Fruit fly (Drosophila melanogaster) whole organism, adult: ENCODE data around the gene U4-U6-60K.

ENCODE experiments used
- CG12768 ChIP-seq: fragments of 200-800 bp; sonication (Bioruptor generic); optimal IDR thresholded peaks from 2 replicates; lab custom pipeline; 2017; ENCODE audit warnings: missing biosample characterization, missing genetic modification characterization, mild to moderate bottlenecking, moderate library complexity, missing genetic modification reagents
- CG14711 ChIP-seq: fragments of 200-800 bp; sonication (Bioruptor generic); optimal IDR thresholded peaks from 2 replicates; lab custom pipeline; 2018; ENCODE audit warnings: missing biosample characterization, mild to moderate bottlenecking, missing genetic modification characterization, moderate library complexity
- CG1620 ChIP-seq: fragments of 200-800 bp; sonication (Bioruptor generic); optimal IDR thresholded peaks from 2 replicates; lab custom pipeline; 2016; ENCODE audit warnings: missing biosample characterization, missing genetic modification characterization
- CG5204 ChIP-seq: fragments of 200-800 bp; sonication (Bioruptor generic); optimal IDR thresholded peaks from 2 replicates; lab custom pipeline; 2016; ENCODE audit warnings: missing biosample characterization, missing genetic modification characterization
- CG7045 ChIP-seq: fragments of 200-800 bp; sonication (Bioruptor generic); optimal IDR thresholded peaks from 2 replicates; lab custom pipeline; 2017; ENCODE audit warnings: missing biosample characterization, mild to moderate bottlenecking, missing genetic modification characterization
- CG7101 ChIP-seq: fragments of 200-800 bp; sonication (Bioruptor generic); optimal IDR thresholded peaks from 2 replicates; lab custom pipeline; 2018; ENCODE audit warnings: missing biosample characterization, mild to moderate bottlenecking, missing genetic modification characterization, moderate library complexity
- Clk ChIP-seq: fragments of 200-800 bp; sonication (Bioruptor generic); optimal IDR thresholded peaks from 2 replicates; lab custom pipeline; 2017; ENCODE audit warnings: missing biosample characterization, missing genetic modification characterization
- Crg-1 ChIP-seq: fragments of 200-800 bp; sonication (Bioruptor generic); optimal IDR thresholded peaks from 2 replicates; lab custom pipeline; 2016; ENCODE audit warnings: missing biosample characterization, missing genetic modification characterization
- cnc ChIP-seq, 2 experiments: fragments of >200 bp; optimal IDR thresholded peaks; 2 replicates each; lab custom pipeline; 2017
- ovo ChIP-seq: fragments of 200-800 bp; sonication (Bioruptor generic); optimal IDR thresholded peaks from 2 replicates; lab custom pipeline; 2016; ENCODE audit warnings: missing biosample characterization, missing genetic modification characterization
- pad ChIP-seq: fragments of 200-800 bp; sonication (Bioruptor generic); optimal IDR thresholded peaks from 3 replicates; lab custom pipeline; 2017; ENCODE audit warnings: missing biosample characterization, missing genetic modification characterization, mild to moderate bottlenecking, moderate library complexity, missing genetic modification reagents
- tj ChIP-seq: fragments of 200-800 bp; sonication (Bioruptor generic); optimal IDR thresholded peaks from 3 replicates; lab custom pipeline; 2017; ENCODE audit warnings: missing biosample characterization, mild to moderate bottlenecking, missing genetic modification characterization, moderate library complexity

- TF ChIP-seq CG12768 (GFP tag; lab: Kevin White, UChicago): no peak
- TF ChIP-seq pad: no peak
- no peak for TF ChIP-seq CG7101 (tag; lab: Kevin White, UChicago)
- no peak for TF ChIP-seq tj (GFP tag; lab: Kevin White, UChicago)
- TF ChIP-seq CG5204: no peak
- no peak for TF ChIP-seq Clk (GFP tag; lab: Kevin White, UChicago)
- TF ChIP-seq cnc (optimal IDR thresholded peaks at IDR 0.05; lab: Kevin White, UChicago): no peak
- no peak for TF ChIP-seq ovo (GFP tag; lab: Kevin White, UChicago)
- no peak for TF ChIP-seq CG7045 (GFP tag; lab: Kevin White, UChicago)
- no peak for TF ChIP-seq CG14711
- TF ChIP-seq Crg-1 (GFP tag; lab: Kevin White, UChicago): no peak
- no peak for TF ChIP-seq CG1620 (GFP tag; lab: Kevin White, UChicago)
Measured at dm6 chr3L:17470110-17470509, 43.6 kb downstream of the U4-U6-60K start, which contains the start of gene SecCl.
